Fruit fly (Drosophila melanogaster): Measurements from ENCODE around the gene CG45263.

The CG45263 gene

DNA sequence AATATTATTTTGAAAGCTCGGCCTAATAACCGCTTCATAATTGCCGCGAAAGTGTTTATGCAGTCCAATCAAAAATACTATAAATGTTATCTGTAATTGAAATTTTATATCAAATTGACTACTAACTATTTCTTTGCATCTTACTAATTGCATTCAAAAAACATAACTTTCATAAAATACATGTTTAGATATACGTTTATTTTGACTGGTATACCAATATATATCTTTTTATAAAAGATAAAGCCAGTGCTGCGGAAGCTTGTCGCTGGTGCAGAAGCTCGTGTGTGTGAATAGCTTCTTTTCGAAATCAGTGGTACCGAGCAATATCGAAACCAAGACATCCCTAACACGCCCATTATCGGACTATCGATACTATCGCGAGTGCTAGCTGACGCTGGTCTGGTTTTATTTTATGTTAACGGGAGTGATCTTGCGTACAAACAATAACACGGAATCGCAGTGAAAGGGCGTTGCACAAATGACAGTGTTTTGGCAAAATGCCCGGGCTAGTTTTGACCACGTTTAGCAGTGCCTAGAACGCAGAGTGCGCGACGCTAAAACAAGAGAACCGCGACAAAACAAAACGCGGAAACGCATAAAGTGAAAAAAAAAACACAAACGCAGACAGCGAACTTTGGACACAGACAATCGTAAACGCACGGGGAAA, 127.8 kb downstream of the CG45263 start, which contains the start of gene Atg13 (continued):
- TF ChIP-seq sob (GFP tag; IDR thresholded peaks at IDR 0.05) = no peak
- no peak for TF ChIP-seq fd102C (GFP tag; optimal IDR thresholded peaks at IDR 0.05)
- TF ChIP-seq phol (tag; optimal IDR thresholded peaks at IDR 0.05) = peak; percentile 54
- no peak for TF ChIP-seq CG7271 (tag; optimal IDR thresholded peaks at IDR 0.05)
- peak in 1 of 2 experiments; percentile 38 for TF ChIP-seq chif (GFP tag; optimal IDR thresholded peaks at IDR 0.05)
- no peak for TF ChIP-seq ash1 (GFP tag; optimal IDR thresholded peaks at IDR 0.05)
- TF ChIP-seq CG6791 (GFP tag; IDR thresholded peaks at IDR 0.05; ENCODE audit: partially characterized antibody) = peak; percentile 91
- TF ChIP-seq CG30403 (GFP tag; optimal IDR thresholded peaks at IDR 0.05) = peak; percentile 65
- no peak for TF ChIP-seq jumu (GFP tag; optimal IDR thresholded peaks at IDR 0.05)
- TF ChIP-seq caup (GFP tag; optimal IDR thresholded peaks at IDR 0.05; ENCODE audit: severe bottlenecking) = no peak
- peak; percentile 90; the same call in 1 of the 2 replicates for TF ChIP-seq amos (GFP tag; IDR thresholded peaks at IDR 0.05; ENCODE audit: partially characterized antibody)
- peak; percentile 76 for TF ChIP-seq tna (GFP tag; IDR thresholded peaks at IDR 0.05; ENCODE audit: partially characterized antibody)
- no peak for TF ChIP-seq pnt (GFP tag; optimal IDR thresholded peaks at IDR 0.05)
- TF ChIP-seq CG2116 (GFP tag; optimal IDR thresholded peaks at IDR 0.05) = peak; percentile 96
- peak; percentile 45 for TF ChIP-seq HLHmδ (GFP tag; optimal IDR thresholded peaks at IDR 0.05)
- peak; percentile 35 for TF ChIP-seq Hr3 (GFP tag; optimal IDR thresholded peaks at IDR 0.05)
- TF ChIP-seq CG17802 (tag; optimal IDR thresholded peaks at IDR 0.05) = peak; percentile 59
- TF ChIP-seq Bgb (GFP tag; IDR thresholded peaks at IDR 0.05; ENCODE audit: partially characterized antibody) = peak; percentile 81
- no peak for TF ChIP-seq CG11723 (GFP tag; optimal IDR thresholded peaks at IDR 0.05)
- TF ChIP-seq CG12155 (GFP tag; optimal IDR thresholded peaks at IDR 0.05) = peak; percentile 20
- no peak for TF ChIP-seq Gsc (GFP tag; IDR thresholded peaks at IDR 0.05)
- TF ChIP-seq fd64A (GFP tag; optimal IDR thresholded peaks at IDR 0.05) = no peak
- peak; percentile 83 for TF ChIP-seq CG16813 (GFP tag; IDR thresholded peaks at IDR 0.05; ENCODE audit: partially characterized antibody)
- TF ChIP-seq YL-1 (GFP tag; optimal IDR thresholded peaks at IDR 0.05) = peak; percentile 33
- peak; percentile 85 for TF ChIP-seq Opbp (GFP tag; IDR thresholded peaks at IDR 0.05; ENCODE audit: partially characterized antibody)
- no peak for TF ChIP-seq croc (GFP tag; conservative IDR thresholded peaks at IDR 0.05)
- peak; percentile 44 for TF ChIP-seq Ets97D (GFP tag; optimal IDR thresholded peaks at IDR 0.05)
- no peak for TF ChIP-seq CG6175 (GFP tag; IDR thresholded peaks at IDR 0.05)
- TF ChIP-seq nom (GFP tag; optimal IDR thresholded peaks at IDR 0.05) = peak; percentile 98
- TF ChIP-seq yki (optimal IDR thresholded peaks at IDR 0.05) = no peak
- peak; percentile 45 for TF ChIP-seq CG2712 (tag; optimal IDR thresholded peaks at IDR 0.05)
- TF ChIP-seq wor (GFP tag; IDR thresholded peaks at IDR 0.05) = no peak
- TF ChIP-seq bbx (GFP tag; IDR thresholded peaks at IDR 0.05; ENCODE audit: partially characterized antibody) = peak; percentile 89
- no peak for TF ChIP-seq CG10543 (GFP tag; optimal IDR thresholded peaks at IDR 0.05)
- TF ChIP-seq CG17829 (tag; optimal IDR thresholded peaks at IDR 0.05) = peak; percentile 24
- no peak for TF ChIP-seq CG5245 (GFP tag; optimal IDR thresholded peaks at IDR 0.05)
- TF ChIP-seq CG3847 (GFP tag; IDR thresholded peaks at IDR 0.05) = no peak
- peak; percentile 46 for TF ChIP-seq pzg (GFP tag; optimal IDR thresholded peaks at IDR 0.05)
- TF ChIP-seq CG15696 (tag; optimal IDR thresholded peaks at IDR 0.05) = peak; percentile 29
- TF ChIP-seq tx (GFP tag; optimal IDR thresholded peaks at IDR 0.05) = no peak
- no peak for TF ChIP-seq run (tag; optimal IDR thresholded peaks at IDR 0.05)
- TF ChIP-seq hkb (optimal IDR thresholded peaks at IDR 0.05) = peak; percentile 62
- TF ChIP-seq hkb (GFP tag; IDR thresholded peaks at IDR 0.05) = 0 out of 2 replicates have a peak, but pooled peaks have one; percentile 11
- no peak for TF ChIP-seq fu2 (GFP tag; optimal IDR thresholded peaks at IDR 0.05)
- no peak for TF ChIP-seq ap (GFP tag; IDR thresholded peaks at IDR 0.05)
- TF ChIP-seq CG11696 (GFP tag; IDR thresholded peaks at IDR 0.05) = no peak
- no peak for TF ChIP-seq CG18476 (GFP tag; optimal IDR thresholded peaks at IDR 0.05)
- no peak for TF ChIP-seq CG2889 (GFP tag; IDR thresholded peaks at IDR 0.05)
- TF ChIP-seq HLH54F (GFP tag; optimal IDR thresholded peaks at IDR 0.05) = peak; percentile 15

Measured in whole organism, embryonic.